Worm (Caenorhabditis elegans): ENCODE results near the gene ZK1236.9.

- TF ChIP-seq pha-4 (tag; optimal IDR thresholded peaks at IDR 0.05), result no peak
- TF ChIP-seq skn-1 (tag; optimal IDR thresholded peaks at IDR 0.05), result no peak
- TF ChIP-seq ama-1 (optimal IDR thresholded peaks at IDR 0.05), result no peak
- TF ChIP-seq ztf-11 (tag; optimal IDR thresholded peaks at IDR 0.05), result no peak
- no peak for TF ChIP-seq jun-1 (tag; optimal IDR thresholded peaks at IDR 0.05)
- TF ChIP-seq ztf-4 (tag; optimal IDR thresholded peaks at IDR 0.05), result no peak
Measured at ce11 chrIII:8435074-8435473, at the start of gene ZK1236.9.
